Worm (Caenorhabditis elegans): ENCODE measurements around the gene nadk-2.

ce11 chrII:12028707-12029106 is 20.7 kb upstream of the nadk-2 start:
- TF ChIP-seq ahr-1 (tag; optimal IDR thresholded peaks at IDR 0.05), result no peak
- TF ChIP-seq C38D4.7 (GFP tag; optimal IDR thresholded peaks at IDR 0.05), result no peak
- TF ChIP-seq ama-1 (optimal IDR thresholded peaks at IDR 0.05), result no peak
- no peak for TF ChIP-seq fax-1 (tag; optimal IDR thresholded peaks at IDR 0.05)
- no peak for TF ChIP-seq hlh-8 (tag; optimal IDR thresholded peaks at IDR 0.05)
- TF ChIP-seq K02D7.2 (tag; optimal IDR thresholded peaks at IDR 0.05), result no peak
- TF ChIP-seq ceh-30 (tag; optimal IDR thresholded peaks at IDR 0.05), result no peak
- TF ChIP-seq tbx-7 (tag; optimal IDR thresholded peaks at IDR 0.05), result no peak
